Worm (Caenorhabditis elegans): ENCODE measurements around the gene lgc-44.

ce11 chrV:11711751-11712150 is 39.4 kb upstream of the lgc-44 start:
- TF ChIP-seq mep-1 (tag; optimal IDR thresholded peaks at IDR 0.05), result no peak
- no peak for TF ChIP-seq lsy-2 (tag; optimal IDR thresholded peaks at IDR 0.05)
- no peak for TF ChIP-seq unc-39 (tag; optimal IDR thresholded peaks at IDR 0.05)
- no peak for TF ChIP-seq sptf-1 (tag; optimal IDR thresholded peaks at IDR 0.05)
- no peak for TF ChIP-seq pha-4 (tag; optimal IDR thresholded peaks at IDR 0.05)
- no peak for TF ChIP-seq ham-2 (GFP tag; optimal IDR thresholded peaks at IDR 0.05)
- TF ChIP-seq ceh-43 (GFP tag; optimal IDR thresholded peaks at IDR 0.05), result no peak
- TF ChIP-seq lin-13 (tag; optimal IDR thresholded peaks at IDR 0.05), result no peak
- no peak for TF ChIP-seq elt-3 (tag; optimal IDR thresholded peaks at IDR 0.05)
- no peak for TF ChIP-seq unc-62 (GFP tag; optimal IDR thresholded peaks at IDR 0.05)

Data from whole organism, mixed stage, embryonic.